Fruit fly (Drosophila melanogaster): ENCODE results near the gene Act5C.

The Act5C gene

DNA sequence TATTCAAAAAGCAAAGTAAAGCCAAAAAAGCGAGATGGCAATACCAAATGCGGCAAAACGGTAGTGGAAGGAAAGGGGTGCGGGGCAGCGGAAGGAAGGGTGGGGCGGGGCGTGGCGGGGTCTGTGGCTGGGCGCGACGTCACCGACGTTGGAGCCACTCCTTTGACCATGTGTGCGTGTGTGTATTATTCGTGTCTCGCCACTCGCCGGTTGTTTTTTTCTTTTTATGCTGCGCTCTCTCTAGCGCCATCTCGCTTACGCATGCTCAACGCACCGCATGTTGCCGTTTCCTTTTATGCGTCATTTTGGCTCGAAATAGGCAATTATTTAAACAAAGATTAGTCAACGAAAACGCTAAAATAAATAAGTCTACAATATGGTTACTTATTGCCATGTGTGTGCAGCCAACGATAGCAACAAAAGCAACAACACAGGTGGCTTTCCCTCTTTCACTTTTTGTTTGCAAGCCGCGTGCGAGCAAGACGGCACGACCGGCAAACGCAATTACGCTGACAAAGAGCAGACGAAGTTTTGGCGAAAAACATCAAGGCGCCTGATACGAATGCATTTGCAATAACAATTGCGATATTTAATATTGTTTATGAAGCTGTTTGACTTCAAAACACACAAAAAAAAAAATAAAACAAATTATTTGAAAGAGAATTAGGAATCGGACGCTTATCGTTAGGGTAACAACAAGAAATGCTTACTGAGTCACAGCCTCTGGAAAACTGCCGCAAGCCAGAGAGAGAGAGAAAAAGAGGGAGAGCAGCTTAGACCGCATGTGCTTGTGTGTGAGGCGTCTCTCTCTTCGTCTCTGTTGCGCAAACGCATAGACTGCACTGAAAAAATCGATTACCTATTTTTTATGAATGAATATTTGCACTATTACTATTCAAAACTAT lies 1.2 kb upstream of the Act5C start (continued):
- TF ChIP-seq tio (GFP tag; optimal IDR thresholded peaks at IDR 0.05) (no peak), CG5953 (GFP tag; IDR thresholded peaks at IDR 0.05) (no peak), org-1 (GFP tag; optimal IDR thresholded peaks at IDR 0.05) (no peak), CrebB (tag; optimal IDR thresholded peaks at IDR 0.05) (peak; percentile 23), so (GFP tag; IDR thresholded peaks at IDR 0.05) (no peak), Nf-YB (GFP tag; optimal IDR thresholded peaks at IDR 0.05) (peak; percentile 22), nau (GFP tag; optimal IDR thresholded peaks at IDR 0.05) (no peak), CG12659 (GFP tag; optimal IDR thresholded peaks at IDR 0.05) (no peak), Sox100B (GFP tag; optimal IDR thresholded peaks at IDR 0.05) (no peak), toy (GFP tag; IDR thresholded peaks at IDR 0.05) (no peak), gt (GFP tag; IDR thresholded peaks at IDR 0.05) (no peak; the same call in 1 of the 2 replicates), CG13424 (tag; optimal IDR thresholded peaks at IDR 0.05) (peak; percentile 6), schlank (tag; optimal IDR thresholded peaks at IDR 0.05) (peak; percentile 31), hbn (GFP tag; IDR thresholded peaks at IDR 0.05; ENCODE audit: partially characterized antibody) (no peak), dmrt11E (tag; optimal IDR thresholded peaks at IDR 0.05) (no peak), CG3838 (GFP tag; optimal IDR thresholded peaks at IDR 0.05) (no peak), Jarid2 (GFP tag; optimal IDR thresholded peaks at IDR 0.05) (no peak), Antp (GFP tag; optimal IDR thresholded peaks at IDR 0.05) (no peak), CG13624 (GFP tag; optimal IDR thresholded peaks at IDR 0.05) (no peak), jing (GFP tag; optimal IDR thresholded peaks at IDR 0.05) (no peak), pita (GFP tag; optimal IDR thresholded peaks at IDR 0.05) (no peak), sisA (GFP tag; IDR thresholded peaks at IDR 0.05) (no peak), CG31441 (GFP tag; IDR thresholded peaks at IDR 0.05) (no peak), Dek (tag; optimal IDR thresholded peaks at IDR 0.05) (no peak), z (GFP tag; IDR thresholded peaks at IDR 0.05) (0 out of 3 replicates have a peak, but pooled peaks have one; percentile 36), rib (GFP tag; IDR thresholded peaks at IDR 0.05) (peak; percentile 71), CG11723 (GFP tag; optimal IDR thresholded peaks at IDR 0.05) (no peak), CG30020 (tag; optimal IDR thresholded peaks at IDR 0.05) (no peak), CG8089 (GFP tag; optimal IDR thresholded peaks at IDR 0.05) (no peak), Hr39 (optimal IDR thresholded peaks at IDR 0.05) (no peak), p53 (GFP tag; optimal IDR thresholded peaks at IDR 0.05) (no peak), chm (GFP tag; IDR thresholded peaks at IDR 0.05) (peak; percentile 58; the same call in 1 of the 2 replicates), shn (GFP tag; optimal IDR thresholded peaks at IDR 0.05) (no peak), CG17912 (GFP tag; optimal IDR thresholded peaks at IDR 0.05) (no peak), her (GFP tag; optimal IDR thresholded peaks at IDR 0.05) (no peak), Usf (GFP tag; optimal IDR thresholded peaks at IDR 0.05) (no peak), CG17361 (GFP tag; IDR thresholded peaks at IDR 0.05) (no peak), CG14667 (GFP tag; IDR thresholded peaks at IDR 0.05) (no peak), NK7.1 (GFP tag; optimal IDR thresholded peaks at IDR 0.05) (no peak), NC2α (GFP tag; optimal IDR thresholded peaks at IDR 0.05) (no peak), odd (GFP tag; optimal IDR thresholded peaks at IDR 0.05) (no peak), CG2202 (tag; optimal IDR thresholded peaks at IDR 0.05) (no peak), Pdp1 (GFP tag; optimal IDR thresholded peaks at IDR 0.05) (no peak), CG18599 (GFP tag; optimal IDR thresholded peaks at IDR 0.05) (peak; percentile 14), cad (GFP tag; optimal IDR thresholded peaks at IDR 0.05) (no peak), pum (GFP tag; optimal IDR thresholded peaks at IDR 0.05) (no peak), ab (GFP tag; optimal IDR thresholded peaks at IDR 0.05) (no peak), sug (tag; optimal IDR thresholded peaks at IDR 0.05) (no peak), cwo (GFP tag; optimal IDR thresholded peaks at IDR 0.05) (peak; percentile 23), CG10366 (GFP tag; IDR thresholded peaks at IDR 0.05) (no peak)

Measured in whole organism, embryonic.